Fruit fly (Drosophila melanogaster) whole organism, embryonic: ENCODE measurements around the gene capu.

Experiments used
- CG10543 ChIP-seq: fragments of 200-800 bp; sonication (Bioruptor generic); optimal IDR thresholded peaks from 3 replicates; lab custom pipeline; 2017; ENCODE audit warnings: missing biosample characterization, mild to moderate bottlenecking, missing genetic modification characterization, moderate library complexity
- CG12942 ChIP-seq: fragments of 200-800 bp; sonication (Bioruptor generic); optimal IDR thresholded peaks from 3 replicates; lab custom pipeline; 2016; ENCODE audit warnings: missing biosample characterization, missing genetic modification characterization
- CG14441 ChIP-seq: fragments of 200-800 bp; sonication (Bioruptor generic); IDR thresholded peaks from 2 replicates; pipeline ENCODE4 v1.3.6; 2022; ENCODE audit warnings: missing biosample characterization, missing genetic modification characterization
- CG16813 ChIP-seq: fragments of 200-800 bp; sonication (Bioruptor generic); IDR thresholded peaks from 3 replicates; pipeline ENCODE4 v1.3.6; 2022; ENCODE audit warnings: missing biosample characterization, missing genetic modification characterization; ENCODE audit not compliant: partially characterized antibody
- CG17612 ChIP-seq: fragments of 200-800 bp; sonication (Bioruptor generic); IDR thresholded peaks from 2 replicates; pipeline ENCODE4 v1.3.6; 2022; ENCODE audit warnings: missing biosample characterization, missing genetic modification characterization
- CG17802 ChIP-seq: fragments of 200-800 bp; sonication (Bioruptor generic); optimal IDR thresholded peaks from 2 replicates; lab custom pipeline; 2018; ENCODE audit warnings: missing biosample characterization, mild to moderate bottlenecking, missing genetic modification characterization, moderate library complexity
- CG18476 ChIP-seq: fragments of 200-800 bp; sonication (Bioruptor generic); optimal IDR thresholded peaks from 2 replicates; lab custom pipeline; 2016; ENCODE audit warnings: missing biosample characterization, mild to moderate bottlenecking, missing genetic modification characterization
- CG18599 ChIP-seq: fragments of 200-800 bp; sonication (Bioruptor generic); optimal IDR thresholded peaks from 3 replicates; lab custom pipeline; 2017; ENCODE audit warnings: missing biosample characterization, missing genetic modification characterization, mild to moderate bottlenecking, moderate library complexity, missing genetic modification reagents
- CG31388 ChIP-seq: fragments of 200-800 bp; sonication (Bioruptor generic); optimal IDR thresholded peaks from 2 replicates; lab custom pipeline; 2016; ENCODE audit warnings: missing biosample characterization, missing genetic modification characterization
- CG34376 ChIP-seq: fragments of 200-800 bp; sonication (Bioruptor generic); optimal IDR thresholded peaks from 2 replicates; lab custom pipeline; 2018; ENCODE audit warnings: missing biosample characterization, mild to moderate bottlenecking, missing genetic modification characterization
- CG3838 ChIP-seq: fragments of 200-800 bp; sonication (Bioruptor generic); optimal IDR thresholded peaks from 3 replicates; lab custom pipeline; 2016; ENCODE audit warnings: missing biosample characterization, missing genetic modification characterization
- CG4424 ChIP-seq: fragments of 200-800 bp; sonication (Bioruptor generic); optimal IDR thresholded peaks from 3 replicates; lab custom pipeline; 2016; ENCODE audit warnings: missing biosample characterization, missing genetic modification characterization
- CG5953 ChIP-seq: fragments of 200-800 bp; sonication (Bioruptor generic); IDR thresholded peaks from 2 replicates; pipeline ENCODE4 v1.3.6; 2022; ENCODE audit warnings: missing biosample characterization, missing genetic modification characterization
- CG6683 ChIP-seq: fragments of 200-800 bp; sonication (Bioruptor generic); optimal IDR thresholded peaks from 2 replicates; lab custom pipeline; 2017; ENCODE audit warnings: missing biosample characterization, mild to moderate bottlenecking, missing genetic modification characterization, missing genetic modification reagents
- CG7963 ChIP-seq: fragments of 200-800 bp; sonication (Bioruptor generic); IDR thresholded peaks from 3 replicates; pipeline ENCODE4 v1.3.6; 2022; ENCODE audit warnings: missing biosample characterization, missing genetic modification characterization; ENCODE audit not compliant: partially characterized antibody
- CG8765 ChIP-seq: fragments of 200-800 bp; sonication (Bioruptor generic); IDR thresholded peaks from 2 replicates; pipeline ENCODE4 v1.3.6; 2022; ENCODE audit warnings: missing biosample characterization, missing genetic modification characterization
- CG9215 ChIP-seq: fragments of 200-800 bp; sonication (Bioruptor generic); IDR thresholded peaks from 2 replicates; pipeline ENCODE4 v1.3.6; 2022; ENCODE audit warnings: missing biosample characterization, missing genetic modification characterization
- ERR ChIP-seq: fragments of 200-800 bp; sonication (Bioruptor generic); optimal IDR thresholded peaks from 2 replicates; lab custom pipeline; 2016; ENCODE audit warnings: missing biosample characterization, missing genetic modification characterization
- Hand ChIP-seq: fragments of 200-800 bp; sonication (Bioruptor generic); optimal IDR thresholded peaks from 2 replicates; lab custom pipeline; 2017; ENCODE audit warnings: mild to moderate bottlenecking, missing biosample characterization, missing genetic modification reagents, missing genetic modification characterization
- Lhr ChIP-seq: fragments of 200-800 bp; sonication (Bioruptor generic); optimal IDR thresholded peaks from 3 replicates; lab custom pipeline; 2017; ENCODE audit warnings: mild to moderate bottlenecking, missing biosample characterization, missing genetic modification reagents, missing genetic modification characterization
- Mrtf ChIP-seq: fragments of 200-800 bp; sonication (Bioruptor generic); IDR thresholded peaks from 3 replicates; pipeline ENCODE4 v1.3.6; 2022; ENCODE audit warnings: missing biosample characterization, missing genetic modification characterization
- Sox100B ChIP-seq: fragments of 200-800 bp; sonication (Bioruptor generic); optimal IDR thresholded peaks from 3 replicates; lab custom pipeline; 2018; ENCODE audit warnings: missing biosample characterization, mild to moderate bottlenecking, missing genetic modification characterization
- YL-1 ChIP-seq: fragments of 200-800 bp; sonication (Bioruptor generic); optimal IDR thresholded peaks from 3 replicates; lab custom pipeline; 2017; ENCODE audit warnings: missing biosample characterization, mild to moderate bottlenecking, missing genetic modification characterization
- abd-A ChIP-seq: fragments of 200-800 bp; sonication (Bioruptor generic); optimal IDR thresholded peaks from 3 replicates; lab custom pipeline; 2019; ENCODE audit warnings: missing biosample characterization, mild to moderate bottlenecking, missing genetic modification characterization, moderate library complexity
- ac ChIP-seq: fragments of 200-800 bp; sonication (Bioruptor generic); optimal IDR thresholded peaks from 3 replicates; lab custom pipeline; 2017; ENCODE audit warnings: missing biosample characterization, mild to moderate bottlenecking, missing genetic modification characterization
- bigmax ChIP-seq: fragments of 200-800 bp; sonication (Bioruptor generic); optimal IDR thresholded peaks from 2 replicates; lab custom pipeline; 2018; ENCODE audit warnings: missing biosample characterization, mild to moderate bottlenecking, missing genetic modification characterization
- cg ChIP-seq: fragments of 200-800 bp; sonication (Bioruptor generic); optimal IDR thresholded peaks from 3 replicates; lab custom pipeline; 2019; ENCODE audit warnings: missing biosample characterization, mild to moderate bottlenecking, missing genetic modification characterization, moderate library complexity
- ewg ChIP-seq: fragments of 200-800 bp; sonication (Bioruptor generic); optimal IDR thresholded peaks from 3 replicates; lab custom pipeline; 2017; ENCODE audit warnings: mild to moderate bottlenecking, missing biosample characterization, missing genetic modification reagents, missing genetic modification characterization
- fu2 ChIP-seq: fragments of 200-800 bp; sonication (Bioruptor generic); optimal IDR thresholded peaks from 2 replicates; lab custom pipeline; 2016; ENCODE audit warnings: missing biosample characterization, missing genetic modification characterization
- gcm2 ChIP-seq: fragments of 200-800 bp; sonication (Bioruptor generic); optimal IDR thresholded peaks from 2 replicates; lab custom pipeline; 2016; ENCODE audit warnings: missing biosample characterization, missing genetic modification characterization
- gem ChIP-seq: fragments of 200-800 bp; sonication (Bioruptor generic); optimal IDR thresholded peaks from 2 replicates; lab custom pipeline; 2019; ENCODE audit warnings: missing biosample characterization, mild to moderate bottlenecking, missing genetic modification characterization, moderate library complexity
- hb ChIP-seq: fragments of 200-800 bp; sonication (Bioruptor generic); IDR thresholded peaks from 3 replicates; pipeline ENCODE4 v1.3.6; 2022; ENCODE audit warnings: missing biosample characterization, missing genetic modification characterization; ENCODE audit not compliant: partially characterized antibody
- hkb ChIP-seq, 2 experiments: fragments of 200-800 bp in 1 of 2; fragments of >200 bp in 1 of 2; sonication (Bioruptor generic) in 1 of 2; IDR thresholded peaks in 1 of 2; optimal IDR thresholded peaks in 1 of 2; 2 replicates each; pipeline versions ENCODE4 v1.3.6 to Lab custom; 2017 to 2022; ENCODE audit warnings: missing biosample characterization in 1 of 2, missing genetic modification characterization in 1 of 2
- jigr1 ChIP-seq: fragments of 200-800 bp; sonication (Bioruptor generic); IDR thresholded peaks from 3 replicates; pipeline ENCODE4 v1.3.6; 2022; ENCODE audit warnings: missing biosample characterization, missing genetic modification characterization
- mam ChIP-seq: fragments of 200-800 bp; sonication (Bioruptor generic); optimal IDR thresholded peaks from 3 replicates; lab custom pipeline; 2016; ENCODE audit warnings: missing biosample characterization, missing genetic modification characterization
- nau ChIP-seq: fragments of 200-800 bp; sonication (Bioruptor generic); optimal IDR thresholded peaks from 3 replicates; lab custom pipeline; 2017; ENCODE audit warnings: missing biosample characterization, mild to moderate bottlenecking, missing genetic modification characterization, missing genetic modification reagents
- nmo ChIP-seq: fragments of 200-800 bp; sonication (Bioruptor generic); optimal IDR thresholded peaks from 2 replicates; lab custom pipeline; 2018; ENCODE audit warnings: missing biosample characterization, mild to moderate bottlenecking, missing genetic modification characterization, moderate library complexity
- onecut ChIP-seq: fragments of 200-800 bp; sonication (Bioruptor generic); IDR thresholded peaks from 2 replicates; pipeline ENCODE4 v1.3.6; 2022; ENCODE audit warnings: missing biosample characterization, missing genetic modification characterization
- pan ChIP-seq, 4 experiments: fragments of >200 bp in 3 of 4; fragments of 200-800 bp in 1 of 4; sonication (Bioruptor generic) in 1 of 4; optimal IDR thresholded peaks in 3 of 4; IDR thresholded peaks in 1 of 4; 2 replicates each; pipeline versions ENCODE4 v1.3.6 to Lab custom; 2017 to 2022; ENCODE audit warnings: missing biosample characterization in 2 of 4, missing genetic modification characterization in 2 of 4, mixed read lengths in 1 of 4
- pb ChIP-seq: fragments of 200-800 bp; sonication (Bioruptor generic); optimal IDR thresholded peaks from 3 replicates; lab custom pipeline; 2016; ENCODE audit warnings: missing biosample characterization, missing genetic modification characterization
- ranshi ChIP-seq: fragments of 200-800 bp; sonication (Bioruptor generic); IDR thresholded peaks from 2 replicates; pipeline ENCODE4 v1.3.6; 2022; ENCODE audit warnings: missing biosample characterization, missing genetic modification characterization
- rib ChIP-seq: fragments of 200-800 bp; sonication (Bioruptor generic); IDR thresholded peaks from 2 replicates; pipeline ENCODE4 v1.3.6; 2022; ENCODE audit warnings: missing biosample characterization, missing genetic modification characterization
- sens ChIP-seq: fragments of 200-800 bp; sonication (Bioruptor generic); peaks from one replicate; lab custom pipeline; 2016; ENCODE audit warnings: missing biosample characterization, missing genetic modification characterization
- sens-2 ChIP-seq: fragments of 200-800 bp; sonication (Bioruptor generic); IDR thresholded peaks from 2 replicates; pipeline ENCODE4 v1.3.6; 2022; ENCODE audit warnings: missing biosample characterization, missing genetic modification characterization
- sr ChIP-seq: fragments of 200-800 bp; sonication (Bioruptor generic); IDR thresholded peaks from 3 replicates; pipeline ENCODE4 v1.3.6; 2022; ENCODE audit warnings: missing biosample characterization, missing genetic modification characterization
- stwl ChIP-seq: fragments of 200-800 bp; sonication (Bioruptor generic); optimal IDR thresholded peaks from 3 replicates; lab custom pipeline; 2018; ENCODE audit warnings: missing biosample characterization, mild to moderate bottlenecking, missing genetic modification characterization, moderate library complexity
- trh ChIP-seq: fragments of 200-800 bp; sonication (Bioruptor generic); optimal IDR thresholded peaks from 2 replicates; lab custom pipeline; 2016; ENCODE audit warnings: missing biosample characterization, missing genetic modification characterization
- wek ChIP-seq: fragments of 200-800 bp; sonication (Bioruptor generic); optimal IDR thresholded peaks from 3 replicates; lab custom pipeline; 2018; ENCODE audit warnings: missing biosample characterization, mild to moderate bottlenecking, missing genetic modification characterization, moderate library complexity
- zf30C ChIP-seq: fragments of 200-800 bp; sonication (Bioruptor generic); optimal IDR thresholded peaks from 3 replicates; lab custom pipeline; 2018; ENCODE audit warnings: missing biosample characterization, mild to moderate bottlenecking, missing genetic modification characterization

capu gene

dm6 chr2L:3872283-3872682 lies 30.4 kb downstream of the capu start, which contains the start of gene CG31957:
TSS of gene CG31957 (minus strand) at chr2L:3872458.
- TF ChIP-seq hb (GFP tag; lab: Robert Waterston, UW): peak; percentile 72
- TF ChIP-seq CG10543 (GFP tag; lab: Kevin White, UChicago): peak; percentile 35
- no peak for TF ChIP-seq zf30C (GFP tag; lab: Kevin White, UChicago)
- TF ChIP-seq ERR (GFP tag; lab: Kevin White, UChicago): peak; percentile 44
- TF ChIP-seq CG18599 (GFP tag; lab: Kevin White, UChicago): no peak
- no peak for TF ChIP-seq gcm2 (GFP tag; lab: Kevin White, UChicago)
- no peak for TF ChIP-seq pan (optimal IDR thresholded peaks at IDR 0.05; lab: Kevin White, UChicago)
- peak in 1 of 2 experiments; percentile 53 for TF ChIP-seq pan (GFP tag; optimal IDR thresholded peaks at IDR 0.05 in 1 of 2, IDR thresholded peaks at IDR 0.05 in 1 of 2)
- TF ChIP-seq CG12942 (GFP tag; lab: Kevin White, UChicago): peak; percentile 65
- TF ChIP-seq wek: no peak
- peak; percentile 44; the same call in 1 of the 2 replicates for TF ChIP-seq ranshi (GFP tag; lab: Robert Waterston, UW)
- TF ChIP-seq sens: peak; percentile 88
- TF ChIP-seq CG31388: no peak
- peak; percentile 12; the same call in 1 of the 2 replicates for TF ChIP-seq CG8765
- no peak for TF ChIP-seq nau (GFP tag; lab: Kevin White, UChicago)
- TF ChIP-seq CG3838 (GFP tag; lab: Kevin White, UChicago): no peak
- no peak for TF ChIP-seq sr (GFP tag; lab: Robert Waterston, UW)
- TF ChIP-seq Hand (GFP tag; lab: Kevin White, UChicago): no peak
- no peak for TF ChIP-seq CG6683
- no peak for TF ChIP-seq ac
- TF ChIP-seq bigmax: no peak
- peak; percentile 22 for TF ChIP-seq ewg (GFP tag; lab: Kevin White, UChicago)
- TF ChIP-seq trh (GFP tag; lab: Kevin White, UChicago): no peak
- no peak for TF ChIP-seq Sox100B (GFP tag; lab: Kevin White, UChicago)
- peak; percentile 10 for TF ChIP-seq pb
- TF ChIP-seq sens-2 (GFP tag; lab: Robert Waterston, UW): no peak
- TF ChIP-seq abd-A (tag; lab: Kevin White, UChicago): no peak
- peak; percentile 67 for TF ChIP-seq Lhr (GFP tag; lab: Kevin White, UChicago)
- TF ChIP-seq stwl (tag; lab: Kevin White, UChicago): peak; percentile 94
- peak; percentile 93 for TF ChIP-seq CG16813 (GFP tag; lab: Robert Waterston, UW)
- TF ChIP-seq CG14441 (GFP tag; lab: Robert Waterston, UW): peak; percentile 34; the same call in 1 of the 2 replicates
- no peak for TF ChIP-seq Mrtf (GFP tag; lab: Robert Waterston, UW)
- TF ChIP-seq CG17612 (GFP tag; lab: Robert Waterston, UW): 0 out of 2 replicates have a peak, but pooled peaks have one; percentile 13
- TF ChIP-seq mam: peak; percentile 78
- peak; percentile 59 for TF ChIP-seq CG9215
- no peak for TF ChIP-seq CG34376 (GFP tag; lab: Kevin White, UChicago)
- TF ChIP-seq gem (tag; lab: Kevin White, UChicago): no peak
- TF ChIP-seq hkb (optimal IDR thresholded peaks at IDR 0.05; lab: Kevin White, UChicago): peak; percentile 54
- TF ChIP-seq hkb (GFP tag; IDR thresholded peaks at IDR 0.05; lab: Robert Waterston, UW): peak; percentile 31; the same call in 1 of the 2 replicates
- no peak for TF ChIP-seq onecut (GFP tag; lab: Robert Waterston, UW)
- peak; percentile 77 for TF ChIP-seq CG7963
- no peak for TF ChIP-seq CG17802 (tag; lab: Kevin White, UChicago)
- TF ChIP-seq rib (GFP tag; lab: Robert Waterston, UW): 0 out of 2 replicates have a peak, but pooled peaks have one; percentile 38
- TF ChIP-seq jigr1 (GFP tag; lab: Robert Waterston, UW): no peak
- TF ChIP-seq CG5953 (GFP tag; lab: Robert Waterston, UW): no peak
- TF ChIP-seq fu2: peak; percentile 74
- TF ChIP-seq CG18476 (GFP tag; lab: Kevin White, UChicago): no peak
- peak; percentile 41 for TF ChIP-seq nmo (GFP tag; lab: Kevin White, UChicago)
- no peak for TF ChIP-seq cg (GFP tag; lab: Kevin White, UChicago)
- TF ChIP-seq YL-1 (GFP tag; lab: Kevin White, UChicago): peak; percentile 48
- TF ChIP-seq CG4424 (GFP tag; lab: Kevin White, UChicago): peak; percentile 28
